Worm (Caenorhabditis elegans) whole organism, mixed stage, embryonic: ENCODE measurements around the gene prmt-4.

Experiments
- bed-3 ChIP-seq: fragments of 200-800 bp; sonication (Bioruptor generic); optimal IDR thresholded peaks from 3 replicates; lab custom pipeline; 2018; ENCODE audit warnings: mild to moderate bottlenecking, missing genetic modification characterization, moderate library complexity, missing compliant biosample characterization
- mls-2 ChIP-seq: sonication (generic microtip); optimal IDR thresholded peaks from 2 replicates; lab custom pipeline; 2016; ENCODE audit warnings: mild to moderate bottlenecking, missing genetic modification characterization, moderate library complexity, missing compliant biosample characterization
- pha-4 ChIP-seq: fragments of 150-350 bp; optimal IDR thresholded peaks from 2 replicates; lab custom pipeline; 2018; ENCODE audit warnings: missing biosample characterization, missing genetic modification reagents, missing genetic modification characterization
- snpc-4 ChIP-seq: fragments of 150-350 bp; optimal IDR thresholded peaks from 2 replicates; lab custom pipeline; 2014; ENCODE audit warnings: missing biosample characterization, missing genetic modification characterization
- unc-39 ChIP-seq: fragments of 150-350 bp; optimal IDR thresholded peaks from 2 replicates; lab custom pipeline; 2014; ENCODE audit warnings: missing biosample characterization, missing genetic modification characterization

ce11 chrIV:560314-560713 is 43.1 kb downstream of the prmt-4 start:
- TF ChIP-seq unc-39 (tag; lab: Kevin White, UChicago): no peak
- no peak for TF ChIP-seq snpc-4 (tag; lab: Kevin White, UChicago)
- TF ChIP-seq bed-3: no peak
- no peak for TF ChIP-seq pha-4 (tag; lab: Kevin White, UChicago)
- no peak for TF ChIP-seq mls-2 (tag; lab: Kevin White, UChicago)
